Worm (Caenorhabditis elegans) whole organism, L1 larva: ENCODE measurements around the gene tsp-5.

Experiments
- aly-2 ChIP-seq: fragments of 150-350 bp; optimal IDR thresholded peaks from 2 replicates; lab custom pipeline; 2014; ENCODE audit warnings: missing biosample characterization, missing genetic modification characterization
- blmp-1 ChIP-seq: fragments of 150-350 bp; optimal IDR thresholded peaks from 2 replicates; lab custom pipeline; 2014; ENCODE audit warnings: missing biosample characterization, missing genetic modification characterization
- ceh-8 ChIP-seq: fragments of 200-800 bp; sonication (Bioruptor generic); optimal IDR thresholded peaks from 2 replicates; lab custom pipeline; 2018; ENCODE audit warnings: mild to moderate bottlenecking, missing genetic modification characterization, moderate library complexity, missing compliant biosample characterization
- fkh-10 ChIP-seq: sonication (generic microtip); optimal IDR thresholded peaks from 2 replicates; lab custom pipeline; 2017; ENCODE audit warnings: missing biosample characterization, missing genetic modification reagents, missing genetic modification characterization
- mdl-1 ChIP-seq, 2 experiments: fragments of 150-350 bp; optimal IDR thresholded peaks; 2 replicates each; lab custom pipeline; 2014 to 2017; ENCODE audit warnings: missing biosample characterization in 2 of 2, missing genetic modification characterization in 2 of 2, inconsistent platforms in 1 of 2
- mef-2 ChIP-seq: fragments of 150-350 bp; optimal IDR thresholded peaks from 2 replicates; lab custom pipeline; 2014; ENCODE audit warnings: missing biosample characterization, missing genetic modification characterization
- nhr-11 ChIP-seq: fragments of 150-350 bp; optimal IDR thresholded peaks from 2 replicates; lab custom pipeline; 2014; ENCODE audit warnings: missing biosample characterization, missing genetic modification characterization
- nhr-237 ChIP-seq: fragments of 150-350 bp; optimal IDR thresholded peaks from 2 replicates; lab custom pipeline; 2014; ENCODE audit warnings: missing biosample characterization, missing genetic modification characterization
- nhr-84 ChIP-seq: sonication (generic microtip); optimal IDR thresholded peaks from 2 replicates; lab custom pipeline; 2017; ENCODE audit warnings: missing biosample characterization, missing genetic modification characterization
- pqm-1 ChIP-seq: sonication (generic microtip); optimal IDR thresholded peaks from 3 replicates; lab custom pipeline; 2017; ENCODE audit warnings: missing biosample characterization, missing genetic modification characterization
- skn-1 ChIP-seq: fragments of 150-350 bp; optimal IDR thresholded peaks from 2 replicates; lab custom pipeline; 2014; ENCODE audit warnings: missing biosample characterization, missing genetic modification characterization
- tbx-2 ChIP-seq: sonication (generic microtip); optimal IDR thresholded peaks from 2 replicates; lab custom pipeline; 2016; ENCODE audit warnings: missing genetic modification characterization, missing compliant biosample characterization
- unc-130 ChIP-seq: fragments of 150-350 bp; optimal IDR thresholded peaks from 2 replicates; lab custom pipeline; 2017; ENCODE audit warnings: missing biosample characterization, missing genetic modification characterization, inconsistent platforms

DNA sequence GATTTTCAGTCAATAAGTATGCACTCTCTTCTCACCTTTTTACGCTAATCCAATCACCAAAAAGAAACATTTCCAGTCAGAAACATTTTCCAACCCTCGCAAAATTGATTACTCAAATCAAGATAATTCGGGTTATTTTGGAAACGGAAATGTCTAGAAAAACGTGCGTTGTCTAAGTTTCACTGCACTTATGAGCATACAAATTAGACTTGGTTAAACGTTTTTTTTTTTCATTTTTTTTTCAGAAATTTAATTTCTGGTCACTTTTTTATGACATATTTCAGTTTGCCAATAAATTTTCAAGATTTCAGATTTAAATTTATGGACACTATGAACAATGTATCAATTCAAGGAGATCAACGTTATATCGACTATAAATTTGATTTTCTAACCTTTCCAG is 8.6 kb downstream of the tsp-5 start, which contains the start of gene sru-12:
- TF ChIP-seq aly-2 (tag; lab: Kevin White, UChicago): no peak
- TF ChIP-seq unc-130 (tag; lab: Kevin White, UChicago): no peak
- no peak for TF ChIP-seq nhr-84 (tag; lab: Kevin White, UChicago)
- TF ChIP-seq skn-1 (tag; lab: Kevin White, UChicago): no peak
- TF ChIP-seq nhr-237 (tag; lab: Kevin White, UChicago): no peak
- TF ChIP-seq mef-2 (tag; lab: Kevin White, UChicago): no peak
- no peak for TF ChIP-seq pqm-1 (tag; lab: Kevin White, UChicago)
- no peak for TF ChIP-seq tbx-2 (tag; lab: Kevin White, UChicago)
- TF ChIP-seq ceh-8 (GFP tag; lab: Kevin White, UChicago): no peak
- no peak for TF ChIP-seq nhr-11 (tag; lab: Kevin White, UChicago)
- TF ChIP-seq mdl-1 (tag; optimal IDR thresholded peaks at IDR 0.05; lab: Kevin White, UChicago): no peak
- no peak for TF ChIP-seq blmp-1 (tag; lab: Kevin White, UChicago)
- no peak for TF ChIP-seq fkh-10
